Fruit fly (Drosophila melanogaster) whole organism, wandering third instar larva: Measurements from ENCODE around the gene pit.

Experiments used
- CG32264 ChIP-seq: fragments of 200-800 bp; sonication (Bioruptor generic); optimal IDR thresholded peaks from 2 replicates; lab custom pipeline; 2016; ENCODE audit warnings: missing biosample characterization, missing genetic modification characterization
- Hr83 ChIP-seq: fragments of 200-300 bp; sonication (Bioruptor generic); optimal IDR thresholded peaks from 2 replicates; lab custom pipeline; 2016; ENCODE audit warnings: missing biosample characterization, mild to moderate bottlenecking, missing genetic modification characterization, moderate library complexity; ENCODE audit not compliant: poor library complexity, severe bottlenecking
- Myc ChIP-seq: fragments of >200 bp; optimal IDR thresholded peaks from 2 replicates; lab custom pipeline; 2017
- OdsH ChIP-seq: fragments of 200-800 bp; sonication (Bioruptor generic); optimal IDR thresholded peaks from 2 replicates; lab custom pipeline; 2016; ENCODE audit warnings: missing biosample characterization, mild to moderate bottlenecking, missing genetic modification characterization
- br ChIP-seq: fragments of 200-800 bp; sonication (Bioruptor generic); optimal IDR thresholded peaks from 2 replicates; lab custom pipeline; 2016; ENCODE audit warnings: missing biosample characterization, missing genetic modification characterization
- brk ChIP-seq: fragments of 200-800 bp; sonication (Bioruptor generic); optimal IDR thresholded peaks from 2 replicates; lab custom pipeline; 2016; ENCODE audit warnings: missing biosample characterization, mild to moderate bottlenecking, missing genetic modification characterization
- fru ChIP-seq: fragments of 200-800 bp; sonication (Bioruptor generic); optimal IDR thresholded peaks from 3 replicates; lab custom pipeline; 2016; ENCODE audit warnings: missing biosample characterization, mild to moderate bottlenecking, missing genetic modification characterization
- jim ChIP-seq: fragments of 175-275, 200-325 bp; sonication (Bioruptor generic); optimal IDR thresholded peaks from 2 replicates; lab custom pipeline; 2016; ENCODE audit warnings: missing biosample characterization, mild to moderate bottlenecking, missing genetic modification characterization
- pan ChIP-seq: fragments of >200 bp; optimal IDR thresholded peaks from 2 replicates; lab custom pipeline; 2017
- psq ChIP-seq: fragments of 200-800 bp; sonication (Bioruptor generic); optimal IDR thresholded peaks from 3 replicates; lab custom pipeline; 2017; ENCODE audit warnings: missing biosample characterization, mild to moderate bottlenecking, missing genetic modification characterization, moderate library complexity
- rgr ChIP-seq: fragments of 200-800 bp; sonication (Bioruptor generic); optimal IDR thresholded peaks from 3 replicates; lab custom pipeline; 2016; ENCODE audit warnings: missing biosample characterization, mild to moderate bottlenecking, missing genetic modification characterization
- sage ChIP-seq: fragments of 200-800 bp; sonication (Bioruptor generic); optimal IDR thresholded peaks from 2 replicates; lab custom pipeline; 2016; ENCODE audit warnings: missing biosample characterization, mild to moderate bottlenecking, missing genetic modification characterization
- usp ChIP-seq: fragments of >200 bp; optimal IDR thresholded peaks from 2 replicates; lab custom pipeline; 2017; ENCODE audit warnings: missing biosample characterization, missing genetic modification characterization

dm6 chr3R:22043748-22044402, 9.8 kb downstream of the pit start:
- TF ChIP-seq usp (GFP tag; lab: Kevin White, UChicago): no peak
- peak; percentile 31 for TF ChIP-seq Hr83 (GFP tag; lab: Kevin White, UChicago)
- TF ChIP-seq pan: no peak
- TF ChIP-seq psq (GFP tag; lab: Kevin White, UChicago): peak; percentile 99
- no peak for TF ChIP-seq OdsH (GFP tag; lab: Kevin White, UChicago)
- TF ChIP-seq Myc (lab: Kevin White, UChicago): no peak
- peak; percentile 21 for TF ChIP-seq rgr (GFP tag; lab: Kevin White, UChicago)
- TF ChIP-seq jim (GFP tag; lab: Kevin White, UChicago): peak; percentile 83
- peak; percentile 61 for TF ChIP-seq sage (GFP tag; lab: Kevin White, UChicago)
- TF ChIP-seq br (GFP tag; lab: Kevin White, UChicago): peak; percentile 3
- peak; percentile 71 for TF ChIP-seq fru (GFP tag; lab: Kevin White, UChicago)
- TF ChIP-seq brk (GFP tag; lab: Kevin White, UChicago): no peak
- TF ChIP-seq CG32264: no peak
